Worm (Caenorhabditis elegans): ENCODE data around the gene frpr-21.
A peak's percentile ranks its signal among the peaks of the same experiment; 100 is the strongest.

frpr-21 gene

DNA sequence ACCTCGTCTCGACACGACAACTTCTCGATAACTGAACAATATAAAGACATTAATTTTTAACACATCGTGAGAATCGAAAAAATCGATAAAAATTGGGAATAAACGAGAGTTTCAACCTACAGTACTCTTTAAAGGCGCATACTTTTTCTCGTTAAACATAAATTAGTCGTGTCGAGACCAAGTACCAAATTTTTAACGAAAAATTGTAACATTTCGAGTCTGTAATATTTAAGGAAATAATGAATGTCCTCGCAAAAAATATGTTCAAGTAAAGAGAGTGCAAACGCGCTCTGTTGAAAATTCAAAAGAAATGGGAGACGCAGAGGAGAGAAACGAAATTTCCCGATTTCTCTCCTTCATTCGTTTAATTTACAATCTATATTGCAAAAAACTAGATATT lies 28.5 kb upstream of the frpr-21 start (continued):
- TF ChIP-seq ekl-4 (GFP tag; IDR thresholded peaks at IDR 0.05) (0 out of 2 replicates have a peak, but pooled peaks have one; percentile 24), hlh-12 (tag; optimal IDR thresholded peaks at IDR 0.05) (no peak), attf-6 (GFP tag; IDR thresholded peaks at IDR 0.05) (no peak), T07F8.4 (tag; optimal IDR thresholded peaks at IDR 0.05) (no peak), mcd-1 (GFP tag; IDR thresholded peaks at IDR 0.05) (peak; percentile 64), lsl-1 (GFP tag; optimal IDR thresholded peaks at IDR 0.05) (no peak), snpc-1.3 (tag; optimal IDR thresholded peaks at IDR 0.05; ENCODE audit: insufficient read depth) (no peak), ceh-91 (GFP tag; IDR thresholded peaks at IDR 0.05) (no peak), B0035.1 (tag; optimal IDR thresholded peaks at IDR 0.05) (no peak), C06A6.2 (GFP tag; conservative IDR thresholded peaks at IDR 0.05) (0 out of 2 replicates have a peak, but pooled peaks have one; percentile 22), unc-62 (GFP tag; optimal IDR thresholded peaks at IDR 0.05) (no peak), ets-4 (GFP tag; optimal IDR thresholded peaks at IDR 0.05) (no peak), nfya-1 (tag; optimal IDR thresholded peaks at IDR 0.05; ENCODE audit: borderline replicate concordance, insufficient read depth) (no peak), snpc-3.4 (tag; optimal IDR thresholded peaks at IDR 0.05) (no peak), nfyb-1 (GFP tag; IDR thresholded peaks at IDR 0.05) (peak; percentile 66; the same call in 1 of the 2 replicates), rec-8 (tag; optimal IDR thresholded peaks at IDR 0.05) (peak in 1 of 2 experiments; percentile 13), chd-7 (tag; optimal IDR thresholded peaks at IDR 0.05) (no peak), cebp-2 (GFP tag; IDR thresholded peaks at IDR 0.05) (no peak), K11D2.4 (GFP tag; IDR thresholded peaks at IDR 0.05) (no peak; the same call in 1 of the 2 replicates), aptf-2 (GFP tag; conservative IDR thresholded peaks at IDR 0.05) (no peak), atf-7 (tag; optimal IDR thresholded peaks at IDR 0.05) (no peak), ama-1 (optimal IDR thresholded peaks at IDR 0.05) (peak; percentile 57), ama-1 (GFP tag; optimal IDR thresholded peaks at IDR 0.05) (no peak), ceh-40 (GFP tag; IDR thresholded peaks at IDR 0.05) (no peak), zim-3 (tag; optimal IDR thresholded peaks at IDR 0.05) (no peak), egrh-3 (GFP tag; IDR thresholded peaks at IDR 0.05) (no peak), nhr-120 (GFP tag; IDR thresholded peaks at IDR 0.05) (no peak), K12H6.12 (tag; optimal IDR thresholded peaks at IDR 0.05) (no peak), lsy-27 (tag; optimal IDR thresholded peaks at IDR 0.05; ENCODE audit: borderline replicate concordance, insufficient read depth) (no peak), ztf-3 (GFP tag; optimal IDR thresholded peaks at IDR 0.05) (no peak), nhr-80 (tag; optimal IDR thresholded peaks at IDR 0.05) (no peak), rpc-1 (optimal IDR thresholded peaks at IDR 0.05) (no peak), rpc-1 (tag; optimal IDR thresholded peaks at IDR 0.05) (no peak), madf-10 (tag; optimal IDR thresholded peaks at IDR 0.05) (peak; percentile 1), B0261.1 (tag; optimal IDR thresholded peaks at IDR 0.05) (no peak), sptf-2 (GFP tag; optimal IDR thresholded peaks at IDR 0.05) (no peak), rcor-1 (GFP tag; IDR thresholded peaks at IDR 0.05) (no peak), hlh-26 (GFP tag; conservative IDR thresholded peaks at IDR 0.05) (no peak), ztf-22 (GFP tag; optimal IDR thresholded peaks at IDR 0.05) (no peak), tlf-1 (GFP tag; optimal IDR thresholded peaks at IDR 0.05) (no peak), akir-1 (GFP tag; optimal IDR thresholded peaks at IDR 0.05) (no peak), F33H1.4 (GFP tag; IDR thresholded peaks at IDR 0.05) (no peak), somi-1 (GFP tag; optimal IDR thresholded peaks at IDR 0.05) (no peak), sdz-38 (tag; optimal IDR thresholded peaks at IDR 0.05) (no peak), him-1 (tag; optimal IDR thresholded peaks at IDR 0.05) (peak; percentile 26), nhr-179 (tag; optimal IDR thresholded peaks at IDR 0.05) (no peak), hmg-1.2 (GFP tag; IDR thresholded peaks at IDR 0.05) (no peak), snpc-4 (GFP tag; optimal IDR thresholded peaks at IDR 0.05) (no peak), snpc-4 (tag; optimal IDR thresholded peaks at IDR 0.05) (no peak), hmg-20 (GFP tag; IDR thresholded peaks at IDR 0.05) (no peak)

Data from whole organism, young adult.